Fruit fly (Drosophila melanogaster): ENCODE data around the gene sgl.

sgl gene

DNA sequence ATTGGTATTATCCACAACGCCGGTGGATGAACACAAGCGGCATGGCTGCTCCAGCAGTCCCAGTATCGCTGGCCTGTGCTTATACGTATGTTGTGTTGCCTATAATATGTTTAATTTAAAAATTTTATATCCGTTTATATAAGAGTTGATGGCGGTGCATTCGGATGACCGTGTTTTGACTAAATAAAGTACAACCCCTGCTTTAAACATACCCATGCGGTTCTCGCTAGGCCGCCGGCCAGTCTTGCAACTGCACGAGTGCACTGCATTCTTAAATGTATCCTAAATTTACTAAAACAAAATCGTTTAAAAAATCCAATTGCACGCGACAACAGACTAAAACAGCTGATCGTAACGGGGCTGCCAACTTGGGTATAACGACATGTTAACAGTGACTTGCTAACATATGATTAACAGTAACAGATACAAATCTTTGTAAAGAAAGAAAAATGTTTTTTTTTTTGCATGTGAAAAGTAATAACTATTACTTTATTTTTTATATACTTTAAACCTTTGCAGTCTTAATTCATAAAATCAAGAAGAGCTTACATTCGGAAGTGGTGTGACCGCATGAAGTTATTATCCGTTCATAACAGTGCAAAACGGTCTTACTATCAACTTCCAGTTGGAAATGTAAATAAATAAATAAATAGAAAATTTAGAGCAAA is 6.7 kb downstream of the sgl start, which contains the start of the genes Uqcc1 and Surf1 (continued):
- peak; percentile 3 for TF ChIP-seq CG12391 (tag; optimal IDR thresholded peaks at IDR 0.05)
- no peak for TF ChIP-seq cas (GFP tag; IDR thresholded peaks at IDR 0.05)
- TF ChIP-seq Pdp1 (GFP tag; optimal IDR thresholded peaks at IDR 0.05): peak in 1 of 2 experiments; percentile 79
- TF ChIP-seq crp (GFP tag; optimal IDR thresholded peaks at IDR 0.05): peak; percentile 57 to 90
- TF ChIP-seq nerfin-1 (tag; optimal IDR thresholded peaks at IDR 0.05): no peak
- peak; percentile 19 for TF ChIP-seq CG2116 (GFP tag; optimal IDR thresholded peaks at IDR 0.05)
- no peak for TF ChIP-seq CG6654 (GFP tag; optimal IDR thresholded peaks at IDR 0.05)
- no peak for TF ChIP-seq z (GFP tag; IDR thresholded peaks at IDR 0.05)
- TF ChIP-seq sob (GFP tag; IDR thresholded peaks at IDR 0.05): no peak
- no peak for TF ChIP-seq tio (GFP tag; optimal IDR thresholded peaks at IDR 0.05)
- TF ChIP-seq pros (GFP tag; optimal IDR thresholded peaks at IDR 0.05): no peak
- TF ChIP-seq Deaf1 (tag; optimal IDR thresholded peaks at IDR 0.05): no peak
- TF ChIP-seq CG9817 (tag; optimal IDR thresholded peaks at IDR 0.05): no peak
- no peak for TF ChIP-seq eve (GFP tag; optimal IDR thresholded peaks at IDR 0.05)
- no peak for TF ChIP-seq CG33213 (GFP tag; optimal IDR thresholded peaks at IDR 0.05)
- peak; percentile 53 for TF ChIP-seq CG14710 (tag; optimal IDR thresholded peaks at IDR 0.05)
- peak; percentile 56 for TF ChIP-seq CG17359 (tag; optimal IDR thresholded peaks at IDR 0.05)
- no peak for TF ChIP-seq gem (tag; optimal IDR thresholded peaks at IDR 0.05)
- TF ChIP-seq Opbp (GFP tag; IDR thresholded peaks at IDR 0.05; ENCODE audit: partially characterized antibody): no peak
- peak; percentile 51 for TF ChIP-seq MESR4 (GFP tag; optimal IDR thresholded peaks at IDR 0.05)
- TF ChIP-seq bbx (GFP tag; IDR thresholded peaks at IDR 0.05; ENCODE audit: partially characterized antibody): peak; percentile 68
- no peak for TF ChIP-seq CG17829 (tag; optimal IDR thresholded peaks at IDR 0.05)
- TF ChIP-seq CG13287 (GFP tag; IDR thresholded peaks at IDR 0.05; ENCODE audit: partially characterized antibody): peak; percentile 18; the same call in 1 of the 2 replicates
- TF ChIP-seq pzg (GFP tag; optimal IDR thresholded peaks at IDR 0.05): peak; percentile 35
- peak; percentile 13; the same call in 1 of the 3 replicates for TF ChIP-seq CG34422 (GFP tag; IDR thresholded peaks at IDR 0.05)
- TF ChIP-seq CG11093 (GFP tag; IDR thresholded peaks at IDR 0.05): no peak
- TF ChIP-seq sens (GFP tag): peak; percentile 57
- 0 out of 3 replicates have a peak, but pooled peaks have one; percentile 19 for TF ChIP-seq CG34224 (GFP tag; IDR thresholded peaks at IDR 0.05; ENCODE audit: partially characterized antibody)
- peak; percentile 25 for TF ChIP-seq grn (GFP tag; optimal IDR thresholded peaks at IDR 0.05)
- no peak for TF ChIP-seq sim (GFP tag; IDR thresholded peaks at IDR 0.05)
- TF ChIP-seq Dp (GFP tag; optimal IDR thresholded peaks at IDR 0.05): peak; percentile 3
- peak; percentile 1 for TF ChIP-seq nmo (GFP tag; optimal IDR thresholded peaks at IDR 0.05)
- peak; percentile 62 for TF ChIP-seq CG9797 (GFP tag; optimal IDR thresholded peaks at IDR 0.05)
- no peak for TF ChIP-seq CG2875 (GFP tag; optimal IDR thresholded peaks at IDR 0.05)
- TF ChIP-seq Med (GFP tag): peak; percentile 0
- no peak for TF ChIP-seq ssp (GFP tag; IDR thresholded peaks at IDR 0.05)

DNA sequence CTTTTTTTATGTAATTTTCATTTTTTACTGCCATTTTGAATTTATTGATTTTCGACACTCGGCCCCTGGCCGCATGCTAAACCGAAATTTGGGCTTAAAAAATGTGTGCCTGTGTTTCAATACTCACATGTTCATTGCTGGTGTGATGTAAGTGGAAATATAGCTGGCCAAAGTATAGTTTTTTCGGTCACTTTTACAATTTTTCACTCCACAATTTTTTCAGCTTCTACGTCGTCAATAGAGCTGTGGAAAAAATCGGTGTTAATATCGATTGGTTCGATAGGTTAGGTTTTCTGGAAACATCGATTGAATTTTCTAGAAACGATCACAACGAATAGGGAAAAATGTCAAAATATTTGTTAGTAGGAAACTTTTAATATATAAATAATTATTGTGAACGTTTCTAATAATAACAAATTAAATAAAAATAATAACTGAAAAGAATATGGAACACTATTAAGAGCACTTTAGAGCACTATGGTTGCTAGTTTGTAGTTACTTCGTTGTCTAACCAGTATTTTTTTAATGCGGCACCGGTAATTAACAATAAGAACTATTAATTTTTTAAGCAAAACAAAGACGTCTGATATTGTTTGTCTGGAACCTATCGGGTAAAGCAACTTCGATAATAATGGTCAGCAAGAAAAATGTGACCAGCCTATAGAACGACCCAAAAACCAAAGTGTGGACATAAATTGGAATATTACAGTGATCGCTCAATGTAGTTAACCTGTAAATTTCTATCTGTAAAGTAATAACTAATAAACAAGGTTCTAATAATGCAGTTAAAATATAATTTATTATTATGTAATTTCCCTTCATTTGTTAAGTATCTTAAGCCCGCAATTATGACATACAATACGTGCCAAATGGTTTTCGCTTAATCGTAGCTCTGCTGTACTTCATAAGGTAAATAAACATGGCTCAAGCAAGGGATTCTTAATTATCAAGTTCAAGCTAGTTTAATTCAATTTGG is 9.0 kb downstream of the sgl start, which contains the start of the genes CG10077 and CG9948:
Gene CG10077, minus strand, starts transcription at position 651 of the 976 bp plus-strand sequence.
Gene CG9948, plus strand, starts transcription at position 738 of the 976 bp plus-strand sequence.
- TF ChIP-seq nmo (GFP tag; optimal IDR thresholded peaks at IDR 0.05) (peak; percentile 91), CG10147 (GFP tag; optimal IDR thresholded peaks at IDR 0.05) (peak; percentile 86), zen (tag; optimal IDR thresholded peaks at IDR 0.05) (peak; percentile 87), Hmr (GFP tag; optimal IDR thresholded peaks at IDR 0.05) (peak; percentile 85), CG10959 (GFP tag; IDR thresholded peaks at IDR 0.05) (peak; percentile 83), tio (GFP tag; optimal IDR thresholded peaks at IDR 0.05) (no peak), seq (GFP tag; IDR thresholded peaks at IDR 0.05) (peak; percentile 79), Dfd (GFP tag; optimal IDR thresholded peaks at IDR 0.05) (no peak), CG4424 (GFP tag; optimal IDR thresholded peaks at IDR 0.05) (peak; percentile 89), sima (GFP tag; optimal IDR thresholded peaks at IDR 0.05) (no peak), CG9437 (GFP tag; optimal IDR thresholded peaks at IDR 0.05) (peak; percentile 75), CG4854 (GFP tag; optimal IDR thresholded peaks at IDR 0.05) (peak; percentile 69), CG9932 (GFP tag; IDR thresholded peaks at IDR 0.05) (peak; percentile 93)

Measured in whole organism, embryonic.